Worm (Caenorhabditis elegans): ENCODE data around the gene srx-98.
A peak's percentile ranks its signal among the peaks of the same experiment; 100 is the strongest.

Gene srx-98

ce11 chrII:3699591-3699990 lies 28.7 kb upstream of the srx-98 start, which contains the start of gene srx-104:
Gene srx-104, minus strand, starts transcription at chrII:3699691.
- TF ChIP-seq repo-1 (tag; optimal IDR thresholded peaks at IDR 0.05) (no peak), dpl-1 (GFP tag; optimal IDR thresholded peaks at IDR 0.05) (no peak), egl-18 (GFP tag; IDR thresholded peaks at IDR 0.05) (no peak), let-607 (tag; optimal IDR thresholded peaks at IDR 0.05) (no peak), lsl-1 (GFP tag; optimal IDR thresholded peaks at IDR 0.05) (no peak), bed-2 (GFP tag; IDR thresholded peaks at IDR 0.05) (no peak), ztf-25 (GFP tag; IDR thresholded peaks at IDR 0.05) (no peak), F49E8.2 (tag; optimal IDR thresholded peaks at IDR 0.05; ENCODE audit: insufficient read depth) (no peak), ztf-28 (GFP tag; IDR thresholded peaks at IDR 0.05) (no peak), somi-1 (GFP tag; optimal IDR thresholded peaks at IDR 0.05) (no peak), C06A6.2 (GFP tag; conservative IDR thresholded peaks at IDR 0.05) (no peak), hsf-1 (GFP tag; IDR thresholded peaks at IDR 0.05) (no peak), lin-40 (tag; optimal IDR thresholded peaks at IDR 0.05) (no peak)

ce11 chrII:3694664-3695063 lies 23.8 kb upstream of the srx-98 start, which contains the start of gene srx-102:
Gene srx-102, minus strand, starts transcription at chrII:3694764.
- TF ChIP-seq dpl-1 (GFP tag; optimal IDR thresholded peaks at IDR 0.05) (no peak), tbx-9 (tag; optimal IDR thresholded peaks at IDR 0.05; ENCODE audit: borderline replicate concordance) (no peak), snpc-4 (GFP tag; optimal IDR thresholded peaks at IDR 0.05) (no peak), snpc-4 (tag; optimal IDR thresholded peaks at IDR 0.05) (no peak), K12H6.12 (tag; optimal IDR thresholded peaks at IDR 0.05) (no peak), B0261.1 (tag; optimal IDR thresholded peaks at IDR 0.05) (no peak), pbrm-1 (GFP tag; IDR thresholded peaks at IDR 0.05) (no peak), mxl-1 (tag; optimal IDR thresholded peaks at IDR 0.05) (no peak), rpc-1 (optimal IDR thresholded peaks at IDR 0.05) (no peak), rpc-1 (tag; optimal IDR thresholded peaks at IDR 0.05) (no peak), lin-26 (GFP tag; IDR thresholded peaks at IDR 0.05) (no peak), ztf-6 (GFP tag; IDR thresholded peaks at IDR 0.05) (no peak)

- no peak for TF ChIP-seq fkh-3 (tag; optimal IDR thresholded peaks at IDR 0.05)
- TF ChIP-seq F37B4.10 (GFP tag; IDR thresholded peaks at IDR 0.05) = no peak
- no peak for TF ChIP-seq mes-4 (tag; optimal IDR thresholded peaks at IDR 0.05)
- TF ChIP-seq rpc-1 (optimal IDR thresholded peaks at IDR 0.05) = no peak
- TF ChIP-seq rpc-1 (tag; optimal IDR thresholded peaks at IDR 0.05) = no peak
- TF ChIP-seq ceh-58 (GFP tag; IDR thresholded peaks at IDR 0.05) = no peak
- no peak for TF ChIP-seq F55B11.4 (tag; optimal IDR thresholded peaks at IDR 0.05; ENCODE audit: borderline replicate concordance, insufficient read depth)
- no peak for TF ChIP-seq athp-1 (tag; optimal IDR thresholded peaks at IDR 0.05)
Observed at ce11 chrII:3690646-3691045, 19.8 kb upstream of the srx-98 start, which contains the start of gene srx-101. Gene srx-101, minus strand, starts transcription at chrII:3690746.

ce11 chrII:3688333-3688732 lies 17.5 kb upstream of the srx-98 start, which contains the start of gene ifas-1:
Gene ifas-1, minus strand, starts transcription at chrII:3688719.
- TF ChIP-seq ceh-58 (GFP tag; IDR thresholded peaks at IDR 0.05) (0 out of 2 replicates have a peak, but pooled peaks have one; percentile 21), madf-8 (GFP tag; conservative IDR thresholded peaks at IDR 0.05) (no peak), egrh-3 (GFP tag; IDR thresholded peaks at IDR 0.05) (peak; percentile 27; the same call in 1 of the 2 replicates), zfh-2 (GFP tag; conservative IDR thresholded peaks at IDR 0.05) (peak; percentile 73), K11D2.4 (GFP tag; IDR thresholded peaks at IDR 0.05) (0 out of 2 replicates have a peak, but pooled peaks have one; percentile 30), hlh-26 (GFP tag; conservative IDR thresholded peaks at IDR 0.05) (no peak)
